Fruit fly (Drosophila melanogaster) whole organism, wandering third instar larva: ENCODE results near the gene CG4467.
A peak's percentile ranks its signal among the peaks of the same experiment; 100 is the strongest.

Source experiments
- CG32264 ChIP-seq: fragments of 200-800 bp; sonication (Bioruptor generic); optimal IDR thresholded peaks from 2 replicates; lab custom pipeline; 2016; ENCODE audit warnings: missing biosample characterization, missing genetic modification characterization
- OdsH ChIP-seq: fragments of 200-800 bp; sonication (Bioruptor generic); optimal IDR thresholded peaks from 2 replicates; lab custom pipeline; 2016; ENCODE audit warnings: missing biosample characterization, mild to moderate bottlenecking, missing genetic modification characterization
- br ChIP-seq: fragments of 200-800 bp; sonication (Bioruptor generic); optimal IDR thresholded peaks from 2 replicates; lab custom pipeline; 2016; ENCODE audit warnings: missing biosample characterization, missing genetic modification characterization
- dsf ChIP-seq: sonication (Bioruptor generic); optimal IDR thresholded peaks from 2 replicates; lab custom pipeline; 2016; ENCODE audit warnings: missing biosample characterization, missing genetic modification characterization, borderline replicate concordance
- pan ChIP-seq: fragments of >200 bp; optimal IDR thresholded peaks from 2 replicates; lab custom pipeline; 2017
- psq ChIP-seq: fragments of 200-800 bp; sonication (Bioruptor generic); optimal IDR thresholded peaks from 3 replicates; lab custom pipeline; 2017; ENCODE audit warnings: missing biosample characterization, mild to moderate bottlenecking, missing genetic modification characterization, moderate library complexity
- usp ChIP-seq: fragments of >200 bp; optimal IDR thresholded peaks from 2 replicates; lab custom pipeline; 2017; ENCODE audit warnings: missing biosample characterization, missing genetic modification characterization

- peak; percentile 87 for TF ChIP-seq OdsH (GFP tag; lab: Kevin White, UChicago)
- peak; percentile 79 for TF ChIP-seq psq (GFP tag; lab: Kevin White, UChicago)
- no peak for TF ChIP-seq pan (lab: Kevin White, UChicago)
- no peak for TF ChIP-seq usp
- TF ChIP-seq dsf (GFP tag; lab: Kevin White, UChicago): peak; percentile 55
- TF ChIP-seq CG32264 (GFP tag; lab: Kevin White, UChicago): peak; percentile 84
- peak; percentile 93 for TF ChIP-seq br (GFP tag; lab: Kevin White, UChicago)
Observed at dm6 chr3R:23189958-23190900, 58.5 kb downstream of the CG4467 start.
